Worm (Caenorhabditis elegans): ENCODE measurements around the gene rps-13.

ce11 chrIII:6398124-6398523, 23.3 kb upstream of the rps-13 start:
- TF ChIP-seq nfya-1 (tag; optimal IDR thresholded peaks at IDR 0.05; ENCODE audit: borderline replicate concordance, insufficient read depth) (no peak), F39B2.1 (GFP tag; IDR thresholded peaks at IDR 0.05) (no peak), F49E8.2 (tag; optimal IDR thresholded peaks at IDR 0.05; ENCODE audit: insufficient read depth) (no peak), sdz-38 (tag; optimal IDR thresholded peaks at IDR 0.05) (no peak), tbx-9 (tag; optimal IDR thresholded peaks at IDR 0.05; ENCODE audit: borderline replicate concordance) (no peak), ceh-58 (GFP tag; IDR thresholded peaks at IDR 0.05) (no peak), ama-1 (optimal IDR thresholded peaks at IDR 0.05) (no peak), ama-1 (GFP tag; optimal IDR thresholded peaks at IDR 0.05) (no peak)

Data from whole organism, young adult.